ENCODE assay signal across 1 fruit fly cellular context in the genomic region with DNA sequence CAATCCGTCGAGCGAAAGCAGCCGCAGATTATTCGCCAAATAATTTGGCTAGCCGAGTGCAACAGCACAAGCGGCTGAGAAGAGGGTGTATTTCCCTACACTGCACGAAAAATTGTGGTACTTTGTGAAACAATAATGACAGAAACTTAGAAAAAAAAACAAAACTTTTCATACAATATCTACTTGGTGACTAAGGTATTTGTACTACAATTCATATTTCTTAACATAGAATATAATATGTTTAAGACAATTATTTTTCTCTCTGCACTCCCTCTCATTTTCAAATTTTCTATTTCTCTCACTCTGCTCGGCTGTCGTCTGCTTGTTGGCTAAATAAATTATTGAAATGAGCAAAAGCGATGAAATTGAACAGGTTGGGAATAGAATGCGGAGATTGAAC.
A peak's percentile ranks its signal among the peaks of the same experiment; 100 is the strongest.
TF ChIP-seq lines count a peak whose summit lies in the region.

No protein-coding gene starts in this region.

TF ChIP-seq in whole organism, embryonic, 481 proteins besides CTCF, POLR2A, EP300 and RAD21 (continued from another document):
- TF ChIP-seq CG5953 (GFP tag; IDR thresholded peaks at IDR 0.05; lab: Robert Waterston, UW) (no peak), HmgZ (tag; optimal IDR thresholded peaks at IDR 0.05; lab: Kevin White, UChicago) (no peak), CG14710 (tag; optimal IDR thresholded peaks at IDR 0.05; lab: Kevin White, UChicago) (peak; percentile 52), CG18262 (tag; optimal IDR thresholded peaks at IDR 0.05; lab: Kevin White, UChicago) (peak; percentile 19), CG1792 (GFP tag; optimal IDR thresholded peaks at IDR 0.05; lab: Kevin White, UChicago) (no peak), luna (GFP tag; optimal IDR thresholded peaks at IDR 0.05; lab: Kevin White, UChicago) (no peak), Asciz (GFP tag; optimal IDR thresholded peaks at IDR 0.05; lab: Kevin White, UChicago) (peak; percentile 8), CG11247 (GFP tag; IDR thresholded peaks at IDR 0.05; lab: Robert Waterston, UW) (no peak), lab (GFP tag; optimal IDR thresholded peaks at IDR 0.05; lab: Kevin White, UChicago) (peak; percentile 28), CG11504 (tag; optimal IDR thresholded peaks at IDR 0.05; lab: Kevin White, UChicago) (peak; percentile 49), CG11456 (GFP tag; IDR thresholded peaks at IDR 0.05; lab: Robert Waterston, UW) (no peak), Abd-B (GFP tag; optimal IDR thresholded peaks at IDR 0.05; lab: Kevin White, UChicago) (peak; percentile 25), tgo (GFP tag; IDR thresholded peaks at IDR 0.05; lab: Robert Waterston, UW) (peak; percentile 24; the same call in 1 of the 3 replicates), dmrt11E (tag; optimal IDR thresholded peaks at IDR 0.05; lab: Kevin White, UChicago) (peak; percentile 29), esg (GFP tag; conservative IDR thresholded peaks at IDR 0.05; lab: Robert Waterston, UW) (peak; percentile 34; the same call in 1 of the 2 replicates), crol (GFP tag; IDR thresholded peaks at IDR 0.05; lab: Robert Waterston, UW) (no peak), CG15601 (tag; optimal IDR thresholded peaks at IDR 0.05; lab: Kevin White, UChicago) (peak; percentile 29), CG18599 (GFP tag; optimal IDR thresholded peaks at IDR 0.05; lab: Kevin White, UChicago) (no peak), caup (GFP tag; optimal IDR thresholded peaks at IDR 0.05; lab: Kevin White, UChicago; ENCODE audit: severe bottlenecking) (no peak), pita (GFP tag; optimal IDR thresholded peaks at IDR 0.05; lab: Kevin White, UChicago) (no peak), CG11695 (GFP tag; IDR thresholded peaks at IDR 0.05; lab: Robert Waterston, UW) (peak; percentile 44; the same call in 1 of the 3 replicates), dan (GFP tag; IDR thresholded peaks at IDR 0.05; lab: Robert Waterston, UW) (no peak), sima (GFP tag; optimal IDR thresholded peaks at IDR 0.05; lab: Kevin White, UChicago) (no peak), E2f1 (GFP tag; IDR thresholded peaks at IDR 0.05; lab: Robert Waterston, UW) (no peak), CG6813 (GFP tag; optimal IDR thresholded peaks at IDR 0.05; lab: Kevin White, UChicago) (no peak), hkb (optimal IDR thresholded peaks at IDR 0.05; lab: Kevin White, UChicago) (no peak), hkb (GFP tag; IDR thresholded peaks at IDR 0.05; lab: Robert Waterston, UW) (peak; percentile 45; the same call in 1 of the 2 replicates), Ada2b (GFP tag; IDR thresholded peaks at IDR 0.05; lab: Robert Waterston, UW) (peak; percentile 30; the same call in 1 of the 2 replicates), dimm (GFP tag; IDR thresholded peaks at IDR 0.05; lab: Robert Waterston, UW) (no peak), h (optimal IDR thresholded peaks at IDR 0.05; lab: Kevin White, UChicago) (no peak), gce (GFP tag; IDR thresholded peaks at IDR 0.05; lab: Robert Waterston, UW) (0 out of 3 replicates have a peak, but pooled peaks have one; percentile 16), CG9876 (GFP tag; optimal IDR thresholded peaks at IDR 0.05; lab: Kevin White, UChicago) (no peak), Med (GFP tag; lab: Kevin White, UChicago) (peak; percentile 79), Sox102F (GFP tag; optimal IDR thresholded peaks at IDR 0.05; lab: Kevin White, UChicago) (peak; percentile 23), D (optimal IDR thresholded peaks at IDR 0.05; lab: Kevin White, UChicago) (no peak), D (GFP tag; optimal IDR thresholded peaks at IDR 0.05; lab: Kevin White, UChicago) (peak; percentile 30), CG8359 (GFP tag; optimal IDR thresholded peaks at IDR 0.05; lab: Kevin White, UChicago; ENCODE audit: borderline replicate concordance) (no peak), croc (GFP tag; conservative IDR thresholded peaks at IDR 0.05; lab: Robert Waterston, UW) (peak; percentile 37; the same call in 1 of the 3 replicates), Atf-2 (GFP tag; optimal IDR thresholded peaks at IDR 0.05; lab: Kevin White, UChicago) (no peak), odd (GFP tag; optimal IDR thresholded peaks at IDR 0.05; lab: Kevin White, UChicago) (no peak), Atf6 (GFP tag; IDR thresholded peaks at IDR 0.05; lab: Robert Waterston, UW) (0 out of 2 replicates have a peak, but pooled peaks have one; percentile 9), Bgb (GFP tag; IDR thresholded peaks at IDR 0.05; lab: Robert Waterston, UW; ENCODE audit: partially characterized antibody) (no peak), sug (tag; optimal IDR thresholded peaks at IDR 0.05; lab: Kevin White, UChicago) (no peak), CG17328 (GFP tag; IDR thresholded peaks at IDR 0.05; lab: Robert Waterston, UW) (peak; percentile 45), zfh2 (GFP tag; optimal IDR thresholded peaks at IDR 0.05; lab: Kevin White, UChicago) (no peak), CG16815 (GFP tag; optimal IDR thresholded peaks at IDR 0.05; lab: Kevin White, UChicago) (no peak), tll (GFP tag; optimal IDR thresholded peaks at IDR 0.05; lab: Kevin White, UChicago) (no peak), CG8765 (GFP tag; IDR thresholded peaks at IDR 0.05; lab: Robert Waterston, UW) (0 out of 2 replicates have a peak, but pooled peaks have one; percentile 11), dati (GFP tag; IDR thresholded peaks at IDR 0.05; lab: Robert Waterston, UW) (no peak), CG18764 (GFP tag; optimal IDR thresholded peaks at IDR 0.05; lab: Kevin White, UChicago) (no peak), prd (optimal IDR thresholded peaks at IDR 0.05; lab: Kevin White, UChicago) (no peak), prd (GFP tag; IDR thresholded peaks at IDR 0.05; lab: Robert Waterston, UW) (peak; percentile 63; the same call in 2 of the 3 replicates), Gug (GFP tag; IDR thresholded peaks at IDR 0.05; lab: Robert Waterston, UW) (no peak; the same call in 3 of the 4 replicates), so (GFP tag; IDR thresholded peaks at IDR 0.05; lab: Robert Waterston, UW) (no peak), CoRest (tag; optimal IDR thresholded peaks at IDR 0.05; lab: Kevin White, UChicago) (peak; percentile 16), CG11560 (tag; IDR thresholded peaks at IDR 0.05; lab: Robert Waterston, UW) (no peak), CG6689 (GFP tag; IDR thresholded peaks at IDR 0.05; lab: Robert Waterston, UW) (0 out of 2 replicates have a peak, but pooled peaks have one; percentile 6), trem (tag; optimal IDR thresholded peaks at IDR 0.05; lab: Kevin White, UChicago) (no peak), bsh (GFP tag; optimal IDR thresholded peaks at IDR 0.05; lab: Kevin White, UChicago) (peak in 1 of 2 experiments; percentile 50), row (GFP tag; IDR thresholded peaks at IDR 0.05; lab: Robert Waterston, UW) (peak; percentile 49), Hsf (GFP tag; optimal IDR thresholded peaks at IDR 0.05; lab: Kevin White, UChicago) (peak; percentile 11), Ssrp (tag; optimal IDR thresholded peaks at IDR 0.05; lab: Kevin White, UChicago) (peak; percentile 0), hbn (GFP tag; IDR thresholded peaks at IDR 0.05; lab: Robert Waterston, UW; ENCODE audit: partially characterized antibody) (no peak), fd96Cb (tag; optimal IDR thresholded peaks at IDR 0.05; lab: Kevin White, UChicago) (peak; percentile 4), Hr3 (GFP tag; optimal IDR thresholded peaks at IDR 0.05; lab: Kevin White, UChicago) (no peak), ERR (GFP tag; optimal IDR thresholded peaks at IDR 0.05; lab: Kevin White, UChicago) (no peak), pb (GFP tag; optimal IDR thresholded peaks at IDR 0.05; lab: Kevin White, UChicago) (no peak), slp2 (GFP tag; optimal IDR thresholded peaks at IDR 0.05; lab: Kevin White, UChicago) (no peak), Ptx1 (GFP tag; IDR thresholded peaks at IDR 0.05; lab: Robert Waterston, UW) (peak; percentile 29; the same call in 1 of the 2 replicates), CG2678 (tag; optimal IDR thresholded peaks at IDR 0.05; lab: Kevin White, UChicago) (peak; percentile 36), nmo (GFP tag; optimal IDR thresholded peaks at IDR 0.05; lab: Kevin White, UChicago) (peak; percentile 31), CG15073 (GFP tag; optimal IDR thresholded peaks at IDR 0.05; lab: Kevin White, UChicago) (no peak), dysf (GFP tag; IDR thresholded peaks at IDR 0.05; lab: Robert Waterston, UW) (0 out of 3 replicates have a peak, but pooled peaks have one; percentile 21), tna (GFP tag; IDR thresholded peaks at IDR 0.05; lab: Robert Waterston, UW; ENCODE audit: partially characterized antibody) (no peak), dmrt99B (tag; optimal IDR thresholded peaks at IDR 0.05; lab: Kevin White, UChicago) (peak; percentile 70), CG11093 (GFP tag; IDR thresholded peaks at IDR 0.05; lab: Robert Waterston, UW) (no peak)
